Worm (Caenorhabditis elegans) whole organism, L3 larva: ENCODE measurements around the gene irld-66.

Source experiments
- egl-27 ChIP-seq: sonication (generic microtip); optimal IDR thresholded peaks from 4 replicates; lab custom pipeline; 2017; ENCODE audit warnings: missing biosample characterization, missing genetic modification reagents, missing genetic modification characterization
- eor-1 ChIP-seq, 2 experiments: fragments of 150-350 bp; optimal IDR thresholded peaks; 2 replicates each; lab custom pipeline; 2014 to 2018; ENCODE audit warnings: missing biosample characterization in 2 of 2, missing genetic modification characterization in 2 of 2
- fkh-10 ChIP-seq: sonication (generic microtip); optimal IDR thresholded peaks from 2 replicates; lab custom pipeline; 2017; ENCODE audit warnings: missing biosample characterization, missing genetic modification reagents, missing genetic modification characterization
- nhr-237 ChIP-seq: fragments of 150-350 bp; optimal IDR thresholded peaks from 2 replicates; lab custom pipeline; 2014; ENCODE audit warnings: missing biosample characterization, missing genetic modification characterization
- nhr-77 ChIP-seq: fragments of 150-350 bp; optimal IDR thresholded peaks from 2 replicates; lab custom pipeline; 2014; ENCODE audit warnings: missing biosample characterization, missing genetic modification characterization
- snpc-4 ChIP-seq: fragments of 150-350 bp; optimal IDR thresholded peaks from 2 replicates; lab custom pipeline; 2014; ENCODE audit warnings: missing biosample characterization, missing genetic modification characterization
- ztf-4 ChIP-seq: fragments of 150-350 bp; optimal IDR thresholded peaks from 2 replicates; lab custom pipeline; 2014; ENCODE audit warnings: missing biosample characterization, missing genetic modification characterization

- TF ChIP-seq fkh-10 (no peak), nhr-77 (no peak), egl-27 (no peak), ztf-4 (tag; lab: Kevin White, UChicago) (no peak), snpc-4 (tag; lab: Kevin White, UChicago) (no peak), nhr-237 (tag; lab: Kevin White, UChicago) (no peak), eor-1 (tag; optimal IDR thresholded peaks at IDR 0.05; lab: Kevin White, UChicago) (no peak)
These were observed 15.0 kb upstream of the irld-66 start, which contains the start of gene irld-48 for ce11 chrII:2955656-2956115.
